Fruit fly (Drosophila melanogaster) whole organism, adult: ENCODE results near the gene CG9072.

ENCODE experiments used
- CG11617 ChIP-seq: fragments of 200-800 bp; sonication (Bioruptor generic); optimal IDR thresholded peaks from 2 replicates; lab custom pipeline; 2017; ENCODE audit warnings: mild to moderate bottlenecking, missing biosample characterization, missing genetic modification reagents, missing genetic modification characterization
- CG12768 ChIP-seq: fragments of 200-800 bp; sonication (Bioruptor generic); optimal IDR thresholded peaks from 2 replicates; lab custom pipeline; 2017; ENCODE audit warnings: missing biosample characterization, missing genetic modification characterization, mild to moderate bottlenecking, moderate library complexity, missing genetic modification reagents
- CG14711 ChIP-seq: fragments of 200-800 bp; sonication (Bioruptor generic); optimal IDR thresholded peaks from 2 replicates; lab custom pipeline; 2018; ENCODE audit warnings: missing biosample characterization, mild to moderate bottlenecking, missing genetic modification characterization, moderate library complexity
- CG1620 ChIP-seq: fragments of 200-800 bp; sonication (Bioruptor generic); optimal IDR thresholded peaks from 2 replicates; lab custom pipeline; 2016; ENCODE audit warnings: missing biosample characterization, missing genetic modification characterization
- CG33017 ChIP-seq: fragments of 200-800 bp; sonication (Bioruptor generic); optimal IDR thresholded peaks from 2 replicates; lab custom pipeline; 2018; ENCODE audit warnings: missing biosample characterization, mild to moderate bottlenecking, missing genetic modification characterization, moderate library complexity
- CG5204 ChIP-seq: fragments of 200-800 bp; sonication (Bioruptor generic); optimal IDR thresholded peaks from 2 replicates; lab custom pipeline; 2016; ENCODE audit warnings: missing biosample characterization, missing genetic modification characterization
- CG7045 ChIP-seq: fragments of 200-800 bp; sonication (Bioruptor generic); optimal IDR thresholded peaks from 2 replicates; lab custom pipeline; 2017; ENCODE audit warnings: missing biosample characterization, mild to moderate bottlenecking, missing genetic modification characterization
- CG7101 ChIP-seq: fragments of 200-800 bp; sonication (Bioruptor generic); optimal IDR thresholded peaks from 2 replicates; lab custom pipeline; 2018; ENCODE audit warnings: missing biosample characterization, mild to moderate bottlenecking, missing genetic modification characterization, moderate library complexity
- Clk ChIP-seq: fragments of 200-800 bp; sonication (Bioruptor generic); optimal IDR thresholded peaks from 2 replicates; lab custom pipeline; 2017; ENCODE audit warnings: missing biosample characterization, missing genetic modification characterization
- Crg-1 ChIP-seq: fragments of 200-800 bp; sonication (Bioruptor generic); optimal IDR thresholded peaks from 2 replicates; lab custom pipeline; 2016; ENCODE audit warnings: missing biosample characterization, missing genetic modification characterization
- Mnt ChIP-seq: fragments of 200-800 bp; sonication (Bioruptor generic); optimal IDR thresholded peaks from 2 replicates; lab custom pipeline; 2016; ENCODE audit warnings: missing biosample characterization, mild to moderate bottlenecking, missing genetic modification characterization
- bab1 ChIP-seq: fragments of 200-800 bp; sonication (Bioruptor generic); optimal IDR thresholded peaks from 3 replicates; lab custom pipeline; 2019; ENCODE audit warnings: missing biosample characterization, mild to moderate bottlenecking, missing genetic modification characterization, moderate library complexity
- cic ChIP-seq: fragments of 200-800 bp; sonication (Bioruptor generic); optimal IDR thresholded peaks from 2 replicates; lab custom pipeline; 2017; ENCODE audit warnings: missing biosample characterization, mild to moderate bottlenecking, missing genetic modification characterization, moderate library complexity
- cnc ChIP-seq, 2 experiments: fragments of >200 bp; optimal IDR thresholded peaks; 2 replicates each; lab custom pipeline; 2017
- kay ChIP-seq: fragments of 200-800 bp; sonication (Bioruptor generic); peaks from one replicate; lab custom pipeline; 2016; ENCODE audit warnings: missing biosample characterization, missing genetic modification characterization, borderline replicate concordance
- ovo ChIP-seq: fragments of 200-800 bp; sonication (Bioruptor generic); optimal IDR thresholded peaks from 2 replicates; lab custom pipeline; 2016; ENCODE audit warnings: missing biosample characterization, missing genetic modification characterization
- pad ChIP-seq: fragments of 200-800 bp; sonication (Bioruptor generic); optimal IDR thresholded peaks from 3 replicates; lab custom pipeline; 2017; ENCODE audit warnings: missing biosample characterization, missing genetic modification characterization, mild to moderate bottlenecking, moderate library complexity, missing genetic modification reagents
- tj ChIP-seq: fragments of 200-800 bp; sonication (Bioruptor generic); optimal IDR thresholded peaks from 3 replicates; lab custom pipeline; 2017; ENCODE audit warnings: missing biosample characterization, mild to moderate bottlenecking, missing genetic modification characterization, moderate library complexity
- toe ChIP-seq: fragments of 200-800 bp; sonication (Bioruptor generic); optimal IDR thresholded peaks from 2 replicates; lab custom pipeline; 2016; ENCODE audit warnings: missing biosample characterization, missing genetic modification characterization

Gene CG9072

dm6 chrX:15127880-15128644, 32.2 kb upstream of the CG9072 start:
- TF ChIP-seq CG5204 (GFP tag; lab: Kevin White, UChicago) (peak; percentile 3), CG7045 (GFP tag; lab: Kevin White, UChicago) (no peak)

dm6 chrX:15125496-15125895, 29.7 kb upstream of the CG9072 start, which contains the start of gene drd:
drd (plus strand) TSS chrX:15125753.
- TF ChIP-seq CG12768 (no peak), cnc (optimal IDR thresholded peaks at IDR 0.05; lab: Kevin White, UChicago) (no peak), tj (GFP tag; lab: Kevin White, UChicago) (peak; percentile 50), cic (no peak), CG5204 (GFP tag; lab: Kevin White, UChicago) (no peak), Mnt (no peak)

dm6 chrX:15123418-15123994, 27.7 kb upstream of the CG9072 start:
- TF ChIP-seq tj (GFP tag; lab: Kevin White, UChicago) = no peak
- TF ChIP-seq kay (GFP tag; lab: Kevin White, UChicago) = no peak
- no peak for TF ChIP-seq Clk (GFP tag; lab: Kevin White, UChicago)
- TF ChIP-seq CG7045 (GFP tag; lab: Kevin White, UChicago) = no peak
- no peak for TF ChIP-seq bab1 (GFP tag; lab: Kevin White, UChicago)
- no peak for TF ChIP-seq CG5204 (GFP tag; lab: Kevin White, UChicago)
- TF ChIP-seq CG14711 (tag; lab: Kevin White, UChicago) = no peak
- TF ChIP-seq CG11617 (GFP tag; lab: Kevin White, UChicago) = no peak
- no peak for TF ChIP-seq CG33017
- no peak for TF ChIP-seq pad (GFP tag; lab: Kevin White, UChicago)
- TF ChIP-seq CG1620 (GFP tag; lab: Kevin White, UChicago) = no peak
- TF ChIP-seq toe (GFP tag; lab: Kevin White, UChicago) = no peak

- no peak for TF ChIP-seq CG5204 (GFP tag; lab: Kevin White, UChicago)
- no peak for TF ChIP-seq pad (GFP tag; lab: Kevin White, UChicago)
- no peak for TF ChIP-seq Mnt
Measured at dm6 chrX:15121714-15122113, 25.9 kb upstream of the CG9072 start.

dm6 chrX:15120116-15120515, 24.3 kb upstream of the CG9072 start:
- TF ChIP-seq pad (GFP tag; lab: Kevin White, UChicago) (no peak), kay (GFP tag; lab: Kevin White, UChicago) (no peak), CG14711 (tag; lab: Kevin White, UChicago) (no peak), CG5204 (GFP tag; lab: Kevin White, UChicago) (no peak), tj (GFP tag; lab: Kevin White, UChicago) (no peak), CG7045 (GFP tag; lab: Kevin White, UChicago) (no peak), ovo (GFP tag; lab: Kevin White, UChicago) (no peak)

dm6 chrX:15116397-15116796, 20.6 kb upstream of the CG9072 start, which contains the start of gene Cyp4s3:
Cyp4s3 (minus strand) TSS chrX:15116542.
- TF ChIP-seq tj (GFP tag; lab: Kevin White, UChicago) (peak; percentile 70), CG33017 (no peak)

- no peak for TF ChIP-seq toe (GFP tag; lab: Kevin White, UChicago)
Measured at dm6 chrX:15111888-15112287, 16.0 kb upstream of the CG9072 start.

dm6 chrX:15091159-15091558, 4.7 kb downstream of the CG9072 start:
- TF ChIP-seq Clk (GFP tag; lab: Kevin White, UChicago) (no peak), CG7101 (tag; lab: Kevin White, UChicago) (no peak), CG11617 (GFP tag; lab: Kevin White, UChicago) (no peak), kay (GFP tag; lab: Kevin White, UChicago) (no peak), CG12768 (no peak), cic (no peak), CG33017 (no peak), cnc (optimal IDR thresholded peaks at IDR 0.05; lab: Kevin White, UChicago) (no peak), tj (GFP tag; lab: Kevin White, UChicago) (no peak), Crg-1 (GFP tag; lab: Kevin White, UChicago) (no peak)
